Fruit fly (Drosophila melanogaster) whole organism, wandering third instar larva: Measurements from ENCODE around the gene CG42699.

Experiments used
- Abd-B ChIP-seq: fragments of >200 bp; optimal IDR thresholded peaks from 2 replicates; lab custom pipeline; 2017; ENCODE audit warnings: missing biosample characterization, missing genetic modification characterization
- CG32264 ChIP-seq: fragments of 200-800 bp; sonication (Bioruptor generic); optimal IDR thresholded peaks from 2 replicates; lab custom pipeline; 2016; ENCODE audit warnings: missing biosample characterization, missing genetic modification characterization
- Dfd ChIP-seq: fragments of >200 bp; optimal IDR thresholded peaks from 2 replicates; lab custom pipeline; 2017; ENCODE audit warnings: missing biosample characterization, missing genetic modification characterization
- Dif ChIP-seq: fragments of 200-275, 200-300 bp; sonication (Bioruptor generic); optimal IDR thresholded peaks from 2 replicates; lab custom pipeline; 2018; ENCODE audit warnings: missing biosample characterization, missing genetic modification characterization; ENCODE audit not compliant: partially characterized antibody
- GATAd ChIP-seq: sonication (Bioruptor generic); optimal IDR thresholded peaks from 2 replicates; lab custom pipeline; 2016; ENCODE audit warnings: missing biosample characterization, missing genetic modification characterization
- HLH106 ChIP-seq: fragments of 200-800 bp; optimal IDR thresholded peaks from 3 replicates; lab custom pipeline; 2019; ENCODE audit warnings: missing biosample characterization, mild to moderate bottlenecking, missing genetic modification characterization, moderate library complexity
- Hnf4 ChIP-seq: fragments of 200-800 bp; sonication (Bioruptor generic); optimal IDR thresholded peaks from 2 replicates; lab custom pipeline; 2016; ENCODE audit warnings: missing biosample characterization, mild to moderate bottlenecking, missing genetic modification characterization
- Hr78 ChIP-seq: fragments of >200 bp; optimal IDR thresholded peaks from 2 replicates; lab custom pipeline; 2017; ENCODE audit warnings: missing biosample characterization, missing genetic modification characterization
- Hr83 ChIP-seq: fragments of 200-300 bp; sonication (Bioruptor generic); optimal IDR thresholded peaks from 2 replicates; lab custom pipeline; 2016; ENCODE audit warnings: missing biosample characterization, mild to moderate bottlenecking, missing genetic modification characterization, moderate library complexity; ENCODE audit not compliant: poor library complexity, severe bottlenecking
- Jra ChIP-seq: sonication (Bioruptor generic); optimal IDR thresholded peaks from 2 replicates; lab custom pipeline; 2016; ENCODE audit warnings: missing biosample characterization, missing genetic modification characterization
- Mio ChIP-seq: sonication (Bioruptor generic); optimal IDR thresholded peaks from 2 replicates; lab custom pipeline; 2016; ENCODE audit warnings: missing biosample characterization, missing genetic modification characterization
- Myc ChIP-seq: fragments of >200 bp; optimal IDR thresholded peaks from 2 replicates; lab custom pipeline; 2017
- N ChIP-seq: fragments of >200 bp; optimal IDR thresholded peaks from 2 replicates; lab custom pipeline; 2018; ENCODE audit warnings: missing biosample characterization, missing external identifiers, missing genetic modification characterization
- OdsH ChIP-seq: fragments of 200-800 bp; sonication (Bioruptor generic); optimal IDR thresholded peaks from 2 replicates; lab custom pipeline; 2016; ENCODE audit warnings: missing biosample characterization, mild to moderate bottlenecking, missing genetic modification characterization
- Sp1 ChIP-seq: fragments of 200-800 bp; sonication (Bioruptor generic); optimal IDR thresholded peaks from 3 replicates; lab custom pipeline; 2019; ENCODE audit warnings: missing biosample characterization, mild to moderate bottlenecking, missing genetic modification characterization, moderate library complexity
- Vsx2 ChIP-seq: fragments of 200-300, 225-300 bp; sonication (Bioruptor generic); optimal IDR thresholded peaks from 2 replicates; lab custom pipeline; 2018; ENCODE audit warnings: missing biosample characterization, missing genetic modification characterization; ENCODE audit not compliant: partially characterized antibody
- br ChIP-seq: fragments of 200-800 bp; sonication (Bioruptor generic); optimal IDR thresholded peaks from 2 replicates; lab custom pipeline; 2016; ENCODE audit warnings: missing biosample characterization, missing genetic modification characterization
- brk ChIP-seq: fragments of 200-800 bp; sonication (Bioruptor generic); optimal IDR thresholded peaks from 2 replicates; lab custom pipeline; 2016; ENCODE audit warnings: missing biosample characterization, mild to moderate bottlenecking, missing genetic modification characterization
- dl ChIP-seq, 2 experiments: fragments of 175-275, 200-275 bp in 1 of 2; fragments of 200-275 bp in 1 of 2; sonication (Bioruptor generic); optimal IDR thresholded peaks; lab custom pipeline; 2018; ENCODE audit warnings: mild to moderate bottlenecking in 2 of 2, missing biosample characterization in 2 of 2, missing genetic modification characterization in 2 of 2, moderate library complexity in 2 of 2; ENCODE audit not compliant: partially characterized antibody in 2 of 2, insufficient read depth in 1 of 2
- dmrt93B ChIP-seq: fragments of 200-800 bp; sonication (Bioruptor generic); optimal IDR thresholded peaks from 2 replicates; lab custom pipeline; 2018; ENCODE audit warnings: missing biosample characterization, mild to moderate bottlenecking, missing genetic modification characterization
- dsf ChIP-seq: sonication (Bioruptor generic); optimal IDR thresholded peaks from 2 replicates; lab custom pipeline; 2016; ENCODE audit warnings: missing biosample characterization, missing genetic modification characterization, borderline replicate concordance
- ey ChIP-seq: fragments of 200-800 bp; sonication (Bioruptor generic); optimal IDR thresholded peaks from 2 replicates; lab custom pipeline; 2016; ENCODE audit warnings: missing biosample characterization, missing genetic modification characterization
- foxo ChIP-seq, 2 experiments: fragments of 200-800 bp; sonication (Bioruptor generic); optimal IDR thresholded peaks; 2 replicates in 1 of 2; 3 replicates in 1 of 2; lab custom pipeline; 2016 to 2017; ENCODE audit warnings: missing biosample characterization in 2 of 2, missing genetic modification characterization in 2 of 2
- fru ChIP-seq: fragments of 200-800 bp; sonication (Bioruptor generic); optimal IDR thresholded peaks from 3 replicates; lab custom pipeline; 2016; ENCODE audit warnings: missing biosample characterization, mild to moderate bottlenecking, missing genetic modification characterization
- h ChIP-seq: fragments of 200-800 bp; sonication (Bioruptor generic); optimal IDR thresholded peaks from 3 replicates; lab custom pipeline; 2016; ENCODE audit warnings: missing biosample characterization, mild to moderate bottlenecking, missing genetic modification characterization
- jim ChIP-seq: fragments of 175-275, 200-325 bp; sonication (Bioruptor generic); optimal IDR thresholded peaks from 2 replicates; lab custom pipeline; 2016; ENCODE audit warnings: missing biosample characterization, mild to moderate bottlenecking, missing genetic modification characterization
- lola ChIP-seq: fragments of >200 bp; optimal IDR thresholded peaks from 2 replicates; lab custom pipeline; 2017; ENCODE audit warnings: missing biosample characterization, missing genetic modification characterization
- pan ChIP-seq: fragments of >200 bp; optimal IDR thresholded peaks from 2 replicates; lab custom pipeline; 2017
- psq ChIP-seq: fragments of 200-800 bp; sonication (Bioruptor generic); optimal IDR thresholded peaks from 3 replicates; lab custom pipeline; 2017; ENCODE audit warnings: missing biosample characterization, mild to moderate bottlenecking, missing genetic modification characterization, moderate library complexity
- rgr ChIP-seq: fragments of 200-800 bp; sonication (Bioruptor generic); optimal IDR thresholded peaks from 3 replicates; lab custom pipeline; 2016; ENCODE audit warnings: missing biosample characterization, mild to moderate bottlenecking, missing genetic modification characterization
- sage ChIP-seq: fragments of 200-800 bp; sonication (Bioruptor generic); optimal IDR thresholded peaks from 2 replicates; lab custom pipeline; 2016; ENCODE audit warnings: missing biosample characterization, mild to moderate bottlenecking, missing genetic modification characterization
- sv ChIP-seq: fragments of 200-800 bp; sonication (Bioruptor generic); optimal IDR thresholded peaks from 3 replicates; lab custom pipeline; 2016; ENCODE audit warnings: missing biosample characterization, missing genetic modification characterization
- tai ChIP-seq: sonication (Bioruptor generic); optimal IDR thresholded peaks from 2 replicates; lab custom pipeline; 2016; ENCODE audit warnings: missing biosample characterization, missing genetic modification characterization
- usp ChIP-seq: fragments of >200 bp; optimal IDR thresholded peaks from 2 replicates; lab custom pipeline; 2017; ENCODE audit warnings: missing biosample characterization, missing genetic modification characterization
- woc ChIP-seq: sonication (Bioruptor generic); optimal IDR thresholded peaks from 2 replicates; lab custom pipeline; 2016; ENCODE audit warnings: missing biosample characterization, mild to moderate bottlenecking, missing genetic modification characterization

CG42699 gene

DNA sequence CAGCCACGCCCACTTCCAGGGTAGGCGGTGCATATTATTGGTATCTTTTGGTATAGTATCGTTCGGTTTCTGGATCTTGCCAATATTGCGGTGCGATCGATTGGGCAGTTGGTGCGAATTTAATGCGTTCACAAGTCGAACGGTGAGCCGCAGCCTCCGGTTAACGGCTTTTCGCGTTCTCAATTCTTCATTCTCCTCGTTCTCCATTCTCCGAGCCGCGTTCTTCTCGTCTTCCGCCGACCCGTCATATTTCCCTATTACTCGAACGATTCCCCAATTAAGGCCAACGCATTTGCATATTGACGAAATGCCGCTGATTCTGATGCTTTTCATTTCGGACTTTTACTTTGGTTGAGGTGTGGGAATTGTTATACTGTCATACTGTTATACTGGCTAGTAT, 12.2 kb downstream of the CG42699 start, which contains the start of gene CG42264:
CG42264 (minus strand) TSS at position 101 of the 400 bp plus-strand sequence.
- no peak for TF ChIP-seq h (GFP tag; lab: Kevin White, UChicago)
- no peak for TF ChIP-seq Dfd (GFP tag; lab: Kevin White, UChicago)
- no peak for TF ChIP-seq br (GFP tag; lab: Kevin White, UChicago)
- no peak for TF ChIP-seq dsf (GFP tag; lab: Kevin White, UChicago)
- no peak for TF ChIP-seq Dif (GFP tag; lab: Kevin White, UChicago)
- no peak for TF ChIP-seq Vsx2 (GFP tag; lab: Kevin White, UChicago)
- TF ChIP-seq jim (GFP tag; lab: Kevin White, UChicago): no peak
- no peak for TF ChIP-seq rgr (GFP tag; lab: Kevin White, UChicago)
- TF ChIP-seq Hnf4 (GFP tag; lab: Kevin White, UChicago): no peak
- TF ChIP-seq N (GFP tag; lab: Kevin White, UChicago): no peak
- TF ChIP-seq dl (GFP tag; optimal IDR thresholded peaks at IDR 0.05; lab: Kevin White, UChicago; ENCODE audit: insufficient read depth in 1 of 2, partially characterized antibody in 2 of 2): no peak
- no peak for TF ChIP-seq usp (GFP tag; lab: Kevin White, UChicago)
- no peak for TF ChIP-seq lola (GFP tag; lab: Kevin White, UChicago)
- TF ChIP-seq brk (GFP tag; lab: Kevin White, UChicago): no peak
- no peak for TF ChIP-seq Myc (lab: Kevin White, UChicago)

DNA sequence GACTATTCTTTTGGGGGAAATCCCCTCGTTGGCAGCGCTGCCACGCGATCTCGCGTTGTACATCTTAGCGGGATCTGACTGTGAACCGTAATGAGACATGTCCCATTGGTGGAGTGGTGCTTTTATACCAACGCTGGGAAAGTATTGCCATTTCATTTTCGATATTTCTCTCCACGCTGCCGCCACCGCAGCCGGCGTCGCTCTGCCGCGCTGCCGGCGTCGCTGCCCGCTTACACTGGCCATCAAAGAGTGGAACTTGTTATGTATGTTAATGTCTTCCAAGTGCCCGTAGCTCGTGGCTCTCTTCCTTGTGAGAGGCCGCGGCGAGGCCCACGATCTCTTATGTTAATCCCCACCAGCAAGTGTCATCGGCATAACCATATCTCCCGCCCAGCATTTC, 17.2 kb downstream of the CG42699 start, which contains the start of gene CG3108:
CG3108 (minus strand) TSS at position 101 of the 400 bp plus-strand sequence.
- TF ChIP-seq Hnf4 (GFP tag; lab: Kevin White, UChicago): no peak
- TF ChIP-seq lola (GFP tag; lab: Kevin White, UChicago): no peak
- TF ChIP-seq Mio: no peak
- no peak for TF ChIP-seq Jra (GFP tag; lab: Kevin White, UChicago)
- TF ChIP-seq ey (GFP tag; lab: Kevin White, UChicago): no peak
- no peak for TF ChIP-seq psq
- TF ChIP-seq Dfd (GFP tag; lab: Kevin White, UChicago): no peak
- TF ChIP-seq dmrt93B (GFP tag; lab: Kevin White, UChicago): no peak
- no peak for TF ChIP-seq tai (GFP tag; lab: Kevin White, UChicago)
- no peak for TF ChIP-seq Dif (GFP tag; lab: Kevin White, UChicago)
- no peak for TF ChIP-seq Myc (lab: Kevin White, UChicago)
- no peak for TF ChIP-seq foxo (GFP tag; optimal IDR thresholded peaks at IDR 0.05; lab: Kevin White, UChicago)
- no peak for TF ChIP-seq brk (GFP tag; lab: Kevin White, UChicago)
- no peak for TF ChIP-seq sv (GFP tag; lab: Kevin White, UChicago)
- TF ChIP-seq dl (GFP tag; optimal IDR thresholded peaks at IDR 0.05; lab: Kevin White, UChicago; ENCODE audit: insufficient read depth in 1 of 2, partially characterized antibody in 2 of 2): no peak
- TF ChIP-seq GATAd: no peak
- TF ChIP-seq Abd-B: no peak
- TF ChIP-seq dsf (GFP tag; lab: Kevin White, UChicago): no peak
- no peak for TF ChIP-seq Hr83 (GFP tag; lab: Kevin White, UChicago)

DNA sequence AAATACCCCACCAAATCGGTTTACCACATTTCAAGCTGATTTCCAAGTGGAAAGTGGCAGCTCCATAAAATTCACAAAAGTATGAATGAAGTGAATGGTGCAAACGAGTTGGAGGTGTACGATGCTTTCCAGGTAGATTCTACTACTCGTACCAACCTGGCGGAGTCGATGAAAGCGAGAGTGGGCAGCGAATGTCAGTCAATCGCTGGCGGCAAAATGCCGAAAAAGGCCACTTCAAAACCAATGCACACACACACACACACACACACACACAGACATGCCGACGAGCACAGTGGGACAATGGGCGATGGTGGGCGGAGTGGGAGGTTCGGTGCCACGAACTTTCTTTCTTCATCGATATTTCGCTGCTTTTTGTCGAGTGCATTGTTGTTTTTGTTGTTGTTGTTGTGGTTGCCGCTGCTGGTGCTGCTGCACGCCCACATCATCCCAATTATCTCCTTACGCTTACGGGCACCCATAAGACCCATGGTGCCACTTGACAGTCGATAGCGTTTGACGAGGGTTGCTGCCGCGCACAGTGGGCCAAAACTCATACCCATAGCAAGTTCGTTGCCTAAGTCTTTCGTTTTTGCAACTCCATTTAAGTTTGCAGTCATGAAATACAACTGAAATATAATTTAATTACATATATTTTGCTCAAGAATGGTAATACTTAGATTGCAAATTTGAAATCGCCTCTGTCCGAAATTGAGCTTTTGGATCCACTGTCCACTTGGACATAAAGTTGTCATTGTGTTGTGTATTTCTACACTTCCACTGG, 19.1 kb downstream of the CG42699 start:
- TF ChIP-seq HLH106 (tag; lab: Kevin White, UChicago) (peak; percentile 67), dl (GFP tag; optimal IDR thresholded peaks at IDR 0.05; lab: Kevin White, UChicago; ENCODE audit: insufficient read depth in 1 of 2, partially characterized antibody in 2 of 2) (no peak), h (GFP tag; lab: Kevin White, UChicago) (peak; percentile 77), rgr (GFP tag; lab: Kevin White, UChicago) (peak; percentile 68), woc (GFP tag; lab: Kevin White, UChicago) (peak; percentile 74), Sp1 (peak; percentile 65), CG32264 (GFP tag; lab: Kevin White, UChicago) (peak; percentile 47), OdsH (GFP tag; lab: Kevin White, UChicago) (peak; percentile 70), Hr78 (GFP tag; lab: Kevin White, UChicago) (no peak), Abd-B (no peak), pan (lab: Kevin White, UChicago) (no peak), br (GFP tag; lab: Kevin White, UChicago) (peak; percentile 71), foxo (GFP tag; optimal IDR thresholded peaks at IDR 0.05; lab: Kevin White, UChicago) (peak in 1 of 2 experiments; percentile 70), psq (peak; percentile 63), dmrt93B (GFP tag; lab: Kevin White, UChicago) (peak; percentile 50), Mio (no peak), sage (peak; percentile 65), fru (GFP tag; lab: Kevin White, UChicago) (peak; percentile 73), ey (GFP tag; lab: Kevin White, UChicago) (peak; percentile 50), Dif (GFP tag; lab: Kevin White, UChicago) (no peak)
